Worm (Caenorhabditis elegans): Measurements from ENCODE around the gene tmem-145.

- TF ChIP-seq lin-13 (tag; optimal IDR thresholded peaks at IDR 0.05) = no peak
- no peak for TF ChIP-seq nhr-28 (tag; optimal IDR thresholded peaks at IDR 0.05)
- TF ChIP-seq nhr-76 (tag; optimal IDR thresholded peaks at IDR 0.05) = no peak
- no peak for TF ChIP-seq lin-32 (GFP tag; optimal IDR thresholded peaks at IDR 0.05)
- TF ChIP-seq tbx-8 (GFP tag; optimal IDR thresholded peaks at IDR 0.05) = no peak
- TF ChIP-seq unc-39 (tag; optimal IDR thresholded peaks at IDR 0.05) = no peak
- no peak for TF ChIP-seq hlh-1 (tag; optimal IDR thresholded peaks at IDR 0.05)
- TF ChIP-seq ces-1 (GFP tag; optimal IDR thresholded peaks at IDR 0.05) = no peak
- TF ChIP-seq nhr-12 (tag; optimal IDR thresholded peaks at IDR 0.05) = no peak
- TF ChIP-seq snpc-4 (tag; optimal IDR thresholded peaks at IDR 0.05) = no peak
- TF ChIP-seq pha-4 (tag; optimal IDR thresholded peaks at IDR 0.05) = no peak
Measured at ce11 chrX:12073764-12074163, at the start of gene tmem-145.

All from whole organism, mixed stage, embryonic.